Worm (Caenorhabditis elegans) whole organism, L1 larva: ENCODE data around the gene ztf-30.

Experiments used
- ceh-8 ChIP-seq: fragments of 200-800 bp; sonication (Bioruptor generic); optimal IDR thresholded peaks from 2 replicates; lab custom pipeline; 2018; ENCODE audit warnings: mild to moderate bottlenecking, missing genetic modification characterization, moderate library complexity, missing compliant biosample characterization
- ceh-88 ChIP-seq: fragments of 200-800 bp; sonication (Bioruptor generic); IDR thresholded peaks from 2 replicates; pipeline ENCODE4 v1.3.6; 2022; ENCODE audit warnings: missing genetic modification characterization, missing compliant biosample characterization
- ceh-90 ChIP-seq: sonication (generic microtip); optimal IDR thresholded peaks from 2 replicates; lab custom pipeline; 2016; ENCODE audit warnings: missing genetic modification characterization, missing compliant biosample characterization
- dsc-1 ChIP-seq: sonication (generic microtip); optimal IDR thresholded peaks from 2 replicates; lab custom pipeline; 2016; ENCODE audit warnings: mild to moderate bottlenecking, missing genetic modification characterization, missing compliant biosample characterization
- elt-2 ChIP-seq: sonication (generic microtip); optimal IDR thresholded peaks from 2 replicates; lab custom pipeline; 2016; ENCODE audit warnings: missing genetic modification characterization, mild to moderate bottlenecking, inconsistent platforms, missing compliant biosample characterization, missing genetic modification reagents
- jun-1 ChIP-seq: fragments of 150-350 bp; optimal IDR thresholded peaks from 2 replicates; lab custom pipeline; 2014; ENCODE audit warnings: missing biosample characterization, missing genetic modification reagents, missing genetic modification characterization
- lin-39 ChIP-seq: fragments of 150-350 bp; optimal IDR thresholded peaks from 2 replicates; lab custom pipeline; 2014; ENCODE audit warnings: missing biosample characterization, missing genetic modification reagents, missing genetic modification characterization
- nhr-11 ChIP-seq: fragments of 150-350 bp; optimal IDR thresholded peaks from 2 replicates; lab custom pipeline; 2014; ENCODE audit warnings: missing biosample characterization, missing genetic modification characterization
- nhr-12 ChIP-seq: sonication (generic microtip); optimal IDR thresholded peaks from 2 replicates; lab custom pipeline; 2017; ENCODE audit warnings: missing biosample characterization, missing genetic modification characterization
- nhr-237 ChIP-seq: fragments of 150-350 bp; optimal IDR thresholded peaks from 2 replicates; lab custom pipeline; 2014; ENCODE audit warnings: missing biosample characterization, missing genetic modification characterization
- nhr-28 ChIP-seq: fragments of 150-350 bp; optimal IDR thresholded peaks from 2 replicates; lab custom pipeline; 2014; ENCODE audit warnings: missing biosample characterization, missing genetic modification characterization
- pag-3 ChIP-seq: sonication (generic microtip); optimal IDR thresholded peaks from 2 replicates; lab custom pipeline; 2017; ENCODE audit warnings: missing genetic modification characterization, mild to moderate bottlenecking, missing compliant biosample characterization, antibody characterized with exemption, borderline replicate concordance; ENCODE audit not compliant: insufficient read depth
- snu-23 ChIP-seq: sonication (generic microtip); optimal IDR thresholded peaks from 2 replicates; lab custom pipeline; 2016; ENCODE audit warnings: missing genetic modification characterization, missing compliant biosample characterization
- tbx-2 ChIP-seq: sonication (generic microtip); optimal IDR thresholded peaks from 2 replicates; lab custom pipeline; 2016; ENCODE audit warnings: missing genetic modification characterization, missing compliant biosample characterization

ce11 chrIII:8616587-8616986, 18.9 kb upstream of the ztf-30 start, which contains the start of gene C06E1.11:
- TF ChIP-seq ceh-8 (GFP tag; lab: Kevin White, UChicago) (no peak), nhr-237 (no peak), lin-39 (tag; lab: Kevin White, UChicago) (no peak), nhr-12 (tag; lab: Kevin White, UChicago) (no peak), ceh-90 (no peak), nhr-11 (tag; lab: Kevin White, UChicago) (no peak), nhr-28 (no peak), ceh-88 (GFP tag; lab: Robert Waterston, UW) (no peak), snu-23 (GFP tag; lab: Kevin White, UChicago) (no peak), elt-2 (no peak), dsc-1 (tag; lab: Kevin White, UChicago) (no peak), jun-1 (tag; lab: Kevin White, UChicago) (no peak), pag-3 (no peak), tbx-2 (tag; lab: Kevin White, UChicago) (no peak)
